ENCODE assay signal across 1 fruit fly cellular context in genomic region chr3L:19033154-19033811, dm6.
TF ChIP-seq lines count a peak whose summit lies in the region.

No protein-coding gene starts in this region.

TF ChIP-seq in whole organism, embryonic, 481 proteins besides CTCF, POLR2A, EP300 and RAD21 (continued from another document and continues in another):
- TF ChIP-seq CG17385 (GFP tag; optimal IDR thresholded peaks at IDR 0.05; lab: Kevin White, UChicago) (peak; percentile 61), CG18764 (GFP tag; optimal IDR thresholded peaks at IDR 0.05; lab: Kevin White, UChicago) (peak; percentile 45), corto (GFP tag; optimal IDR thresholded peaks at IDR 0.05; lab: Kevin White, UChicago) (peak; percentile 43), CG4328 (GFP tag; optimal IDR thresholded peaks at IDR 0.05; lab: Kevin White, UChicago) (peak; percentile 47), CG4820 (GFP tag; optimal IDR thresholded peaks at IDR 0.05; lab: Kevin White, UChicago) (peak; percentile 70), CG2712 (tag; optimal IDR thresholded peaks at IDR 0.05; lab: Kevin White, UChicago) (peak; percentile 94), CG10543 (GFP tag; optimal IDR thresholded peaks at IDR 0.05; lab: Kevin White, UChicago) (peak; percentile 7), CG13624 (GFP tag; optimal IDR thresholded peaks at IDR 0.05; lab: Kevin White, UChicago) (no peak), ac (GFP tag; optimal IDR thresholded peaks at IDR 0.05; lab: Kevin White, UChicago) (peak; percentile 84), CG15269 (tag; optimal IDR thresholded peaks at IDR 0.05; lab: Kevin White, UChicago) (peak; percentile 43), Xbp1 (GFP tag; optimal IDR thresholded peaks at IDR 0.05; lab: Kevin White, UChicago) (peak; percentile 60), CG17359 (tag; optimal IDR thresholded peaks at IDR 0.05; lab: Kevin White, UChicago) (peak; percentile 76), ara (GFP tag; IDR thresholded peaks at IDR 0.05; lab: Robert Waterston, UW) (peak; percentile 91), HLH3B (GFP tag; IDR thresholded peaks at IDR 0.05; lab: Robert Waterston, UW) (peak; percentile 64; the same call in 1 of the 2 replicates), dpn (GFP tag; optimal IDR thresholded peaks at IDR 0.05; lab: Kevin White, UChicago) (peak in 1 of 2 experiments; percentile 58), Fer3 (tag; optimal IDR thresholded peaks at IDR 0.05; lab: Kevin White, UChicago) (peak; percentile 46), CG9817 (tag; optimal IDR thresholded peaks at IDR 0.05; lab: Kevin White, UChicago) (peak; percentile 6), CG11696 (GFP tag; IDR thresholded peaks at IDR 0.05; lab: Robert Waterston, UW) (peak; percentile 43; the same call in 1 of the 2 replicates), CG17328 (GFP tag; IDR thresholded peaks at IDR 0.05; lab: Robert Waterston, UW) (peak; percentile 87), caup (GFP tag; optimal IDR thresholded peaks at IDR 0.05; lab: Kevin White, UChicago; ENCODE audit: severe bottlenecking) (peak; percentile 24), grau (tag; optimal IDR thresholded peaks at IDR 0.05; lab: Kevin White, UChicago) (peak; percentile 74), CG16815 (GFP tag; optimal IDR thresholded peaks at IDR 0.05; lab: Kevin White, UChicago) (peak; percentile 72), ttk (GFP tag; IDR thresholded peaks at IDR 0.05; lab: Robert Waterston, UW) (peak; percentile 59; the same call in 1 of the 2 replicates), trem (tag; optimal IDR thresholded peaks at IDR 0.05; lab: Kevin White, UChicago) (peak; percentile 92), dmrt99B (tag; optimal IDR thresholded peaks at IDR 0.05; lab: Kevin White, UChicago) (peak; percentile 72), Tbp (GFP tag; optimal IDR thresholded peaks at IDR 0.05; lab: Kevin White, UChicago) (no peak), CG17186 (GFP tag; optimal IDR thresholded peaks at IDR 0.05; lab: Kevin White, UChicago) (no peak), CG13123 (GFP tag; optimal IDR thresholded peaks at IDR 0.05; lab: Kevin White, UChicago) (peak; percentile 47), CG30431 (GFP tag; optimal IDR thresholded peaks at IDR 0.05; lab: Kevin White, UChicago) (peak; percentile 66), CG34224 (GFP tag; IDR thresholded peaks at IDR 0.05; lab: Robert Waterston, UW; ENCODE audit: partially characterized antibody) (no peak), BtbVII (GFP tag; optimal IDR thresholded peaks at IDR 0.05; lab: Kevin White, UChicago) (peak; percentile 27), tup (GFP tag; optimal IDR thresholded peaks at IDR 0.05; lab: Kevin White, UChicago) (peak; percentile 29), schlank (tag; optimal IDR thresholded peaks at IDR 0.05; lab: Kevin White, UChicago) (no peak), sisA (GFP tag; IDR thresholded peaks at IDR 0.05; lab: Robert Waterston, UW) (peak; percentile 68), nmo (GFP tag; optimal IDR thresholded peaks at IDR 0.05; lab: Kevin White, UChicago) (peak; percentile 84), CG13775 (GFP tag; optimal IDR thresholded peaks at IDR 0.05; lab: Kevin White, UChicago) (peak; percentile 83), wek (GFP tag; optimal IDR thresholded peaks at IDR 0.05; lab: Kevin White, UChicago) (no peak), sens-2 (GFP tag; IDR thresholded peaks at IDR 0.05; lab: Robert Waterston, UW) (peak; percentile 55), CG9437 (GFP tag; optimal IDR thresholded peaks at IDR 0.05; lab: Kevin White, UChicago) (peak; percentile 38), Med (GFP tag; lab: Kevin White, UChicago) (peak; percentile 73), danr (GFP tag; IDR thresholded peaks at IDR 0.05; lab: Robert Waterston, UW) (0 out of 2 replicates have a peak, but pooled peaks have one; percentile 10), Atf6 (GFP tag; IDR thresholded peaks at IDR 0.05; lab: Robert Waterston, UW) (peak; percentile 26; the same call in 1 of the 2 replicates), zfh1 (GFP tag; IDR thresholded peaks at IDR 0.05; lab: Robert Waterston, UW) (peak; percentile 89), CG10654 (GFP tag; optimal IDR thresholded peaks at IDR 0.05; lab: Kevin White, UChicago) (peak; percentile 49), Camta (GFP tag; optimal IDR thresholded peaks at IDR 0.05; lab: Kevin White, UChicago) (no peak), CG2875 (GFP tag; optimal IDR thresholded peaks at IDR 0.05; lab: Kevin White, UChicago) (peak; percentile 69), CG12219 (GFP tag; optimal IDR thresholded peaks at IDR 0.05; lab: Kevin White, UChicago) (peak; percentile 59), CG17912 (GFP tag; optimal IDR thresholded peaks at IDR 0.05; lab: Kevin White, UChicago) (no peak), CG4404 (GFP tag; IDR thresholded peaks at IDR 0.05; lab: Robert Waterston, UW) (peak; percentile 84), dimm (GFP tag; IDR thresholded peaks at IDR 0.05; lab: Robert Waterston, UW) (0 out of 2 replicates have a peak, but pooled peaks have one; percentile 26), CG12236 (GFP tag; optimal IDR thresholded peaks at IDR 0.05; lab: Kevin White, UChicago) (no peak), CG7556 (GFP tag; optimal IDR thresholded peaks at IDR 0.05; lab: Kevin White, UChicago) (peak; percentile 74), CG18011 (GFP tag; optimal IDR thresholded peaks at IDR 0.05; lab: Kevin White, UChicago) (no peak), lola (GFP tag; optimal IDR thresholded peaks at IDR 0.05; lab: Kevin White, UChicago) (peak in 1 of 3 experiments; percentile 91), fd64A (GFP tag; optimal IDR thresholded peaks at IDR 0.05; lab: Kevin White, UChicago) (no peak), kah (GFP tag; optimal IDR thresholded peaks at IDR 0.05; lab: Kevin White, UChicago) (peak; percentile 32), zen (tag; optimal IDR thresholded peaks at IDR 0.05; lab: Kevin White, UChicago) (peak; percentile 90), Drgx (GFP tag; IDR thresholded peaks at IDR 0.05; lab: Robert Waterston, UW) (peak; percentile 41), cwo (GFP tag; optimal IDR thresholded peaks at IDR 0.05; lab: Kevin White, UChicago) (peak; percentile 10), CG10147 (GFP tag; optimal IDR thresholded peaks at IDR 0.05; lab: Kevin White, UChicago) (peak; percentile 3), odd (GFP tag; optimal IDR thresholded peaks at IDR 0.05; lab: Kevin White, UChicago) (peak; percentile 38), CG2129 (GFP tag; IDR thresholded peaks at IDR 0.05; lab: Robert Waterston, UW; ENCODE audit: partially characterized antibody) (no peak), CG12744 (GFP tag; optimal IDR thresholded peaks at IDR 0.05; lab: Kevin White, UChicago) (no peak), CG14667 (GFP tag; IDR thresholded peaks at IDR 0.05; lab: Robert Waterston, UW) (peak; percentile 60; the same call in 1 of the 2 replicates), Ptx1 (GFP tag; IDR thresholded peaks at IDR 0.05; lab: Robert Waterston, UW) (peak; percentile 62), Vsx1 (GFP tag; optimal IDR thresholded peaks at IDR 0.05; lab: Kevin White, UChicago) (peak; percentile 26), CG8290 (GFP tag; optimal IDR thresholded peaks at IDR 0.05; lab: Kevin White, UChicago) (peak; percentile 57), CG8290 (tag; optimal IDR thresholded peaks at IDR 0.05; lab: Kevin White, UChicago) (peak in 1 of 2 experiments; percentile 60), sqz (GFP tag; optimal IDR thresholded peaks at IDR 0.05; lab: Kevin White, UChicago) (peak; percentile 69), Jarid2 (GFP tag; optimal IDR thresholded peaks at IDR 0.05; lab: Kevin White, UChicago) (peak; percentile 20), pb (GFP tag; optimal IDR thresholded peaks at IDR 0.05; lab: Kevin White, UChicago) (no peak), her (GFP tag; optimal IDR thresholded peaks at IDR 0.05; lab: Kevin White, UChicago) (no peak), Gug (GFP tag; IDR thresholded peaks at IDR 0.05; lab: Robert Waterston, UW) (peak; percentile 33; the same call in 1 of the 4 replicates), CG11456 (GFP tag; IDR thresholded peaks at IDR 0.05; lab: Robert Waterston, UW) (0 out of 3 replicates have a peak, but pooled peaks have one; percentile 6), hkb (optimal IDR thresholded peaks at IDR 0.05; lab: Kevin White, UChicago) (no peak), hkb (GFP tag; IDR thresholded peaks at IDR 0.05; lab: Robert Waterston, UW) (peak; percentile 73), cg (GFP tag; optimal IDR thresholded peaks at IDR 0.05; lab: Kevin White, UChicago) (peak; percentile 40), tgo (GFP tag; IDR thresholded peaks at IDR 0.05; lab: Robert Waterston, UW) (peak; percentile 59; the same call in 1 of the 3 replicates), E2f2 (GFP tag; IDR thresholded peaks at IDR 0.05; lab: Robert Waterston, UW) (peak; percentile 53; the same call in 1 of the 2 replicates), ssp (GFP tag; IDR thresholded peaks at IDR 0.05; lab: Robert Waterston, UW) (peak; percentile 52), ham (GFP tag; IDR thresholded peaks at IDR 0.05; lab: Robert Waterston, UW) (no peak), CG6272 (GFP tag; IDR thresholded peaks at IDR 0.05; lab: Robert Waterston, UW) (peak; percentile 40; the same call in 1 of the 2 replicates), Max (GFP tag; optimal IDR thresholded peaks at IDR 0.05; lab: Kevin White, UChicago) (peak; percentile 54), D19A (tag; optimal IDR thresholded peaks at IDR 0.05; lab: Kevin White, UChicago) (peak; percentile 83), CG7372 (GFP tag; IDR thresholded peaks at IDR 0.05; lab: Robert Waterston, UW) (peak; percentile 55), tio (GFP tag; optimal IDR thresholded peaks at IDR 0.05; lab: Kevin White, UChicago) (peak; percentile 27), CG5180 (GFP tag; optimal IDR thresholded peaks at IDR 0.05; lab: Kevin White, UChicago) (no peak), dysf (GFP tag; IDR thresholded peaks at IDR 0.05; lab: Robert Waterston, UW) (peak; percentile 51; the same call in 1 of the 3 replicates), CG4707 (GFP tag; optimal IDR thresholded peaks at IDR 0.05; lab: Kevin White, UChicago) (peak; percentile 37), kay (GFP tag; optimal IDR thresholded peaks at IDR 0.05; lab: Kevin White, UChicago) (peak; percentile 46), gcm (GFP tag; optimal IDR thresholded peaks at IDR 0.05; lab: Kevin White, UChicago) (peak; percentile 75), CG3838 (GFP tag; optimal IDR thresholded peaks at IDR 0.05; lab: Kevin White, UChicago) (no peak), Sox102F (GFP tag; optimal IDR thresholded peaks at IDR 0.05; lab: Kevin White, UChicago) (peak; percentile 76), slbo (GFP tag; IDR thresholded peaks at IDR 0.05; lab: Robert Waterston, UW) (no peak), CG17802 (tag; optimal IDR thresholded peaks at IDR 0.05; lab: Kevin White, UChicago) (peak; percentile 37), CG30020 (tag; optimal IDR thresholded peaks at IDR 0.05; lab: Kevin White, UChicago) (peak; percentile 37), CG18619 (GFP tag; optimal IDR thresholded peaks at IDR 0.05; lab: Kevin White, UChicago) (peak; percentile 51), Mad (GFP tag; optimal IDR thresholded peaks at IDR 0.05; lab: Kevin White, UChicago) (peak; percentile 18), cato (GFP tag; optimal IDR thresholded peaks at IDR 0.05; lab: Kevin White, UChicago; ENCODE audit: borderline replicate concordance) (peak; percentile 24), lbe (GFP tag; optimal IDR thresholded peaks at IDR 0.05; lab: Kevin White, UChicago) (peak; percentile 53), Neu2 (GFP tag; optimal IDR thresholded peaks at IDR 0.05; lab: Kevin White, UChicago; ENCODE audit: borderline replicate concordance) (no peak), Rx (GFP tag; IDR thresholded peaks at IDR 0.05; lab: Robert Waterston, UW) (0 out of 2 replicates have a peak, but pooled peaks have one; percentile 43), CG7357 (GFP tag; IDR thresholded peaks at IDR 0.05; lab: Robert Waterston, UW) (peak; percentile 44; the same call in 1 of the 3 replicates), ken (GFP tag; IDR thresholded peaks at IDR 0.05; lab: Robert Waterston, UW) (peak; percentile 58; the same call in 1 of the 3 replicates), Blimp-1 (GFP tag; optimal IDR thresholded peaks at IDR 0.05; lab: Kevin White, UChicago) (peak; percentile 81), CG32767 (GFP tag; IDR thresholded peaks at IDR 0.05; lab: Robert Waterston, UW) (peak; percentile 51), CG3407 (GFP tag; optimal IDR thresholded peaks at IDR 0.05; lab: Kevin White, UChicago) (peak; percentile 57), sim (GFP tag; IDR thresholded peaks at IDR 0.05; lab: Robert Waterston, UW) (peak; percentile 74), CG10267 (tag; optimal IDR thresholded peaks at IDR 0.05; lab: Kevin White, UChicago) (peak; percentile 82), jing (GFP tag; optimal IDR thresholded peaks at IDR 0.05; lab: Kevin White, UChicago) (peak; percentile 36), tin (GFP tag; optimal IDR thresholded peaks at IDR 0.05; lab: Kevin White, UChicago) (peak; percentile 69), CG9215 (GFP tag; IDR thresholded peaks at IDR 0.05; lab: Robert Waterston, UW) (0 out of 2 replicates have a peak, but pooled peaks have one; percentile 20), CG10979 (tag; optimal IDR thresholded peaks at IDR 0.05; lab: Kevin White, UChicago) (peak; percentile 92), Ssrp (tag; optimal IDR thresholded peaks at IDR 0.05; lab: Kevin White, UChicago) (peak; percentile 81), wor (GFP tag; IDR thresholded peaks at IDR 0.05; lab: Robert Waterston, UW) (peak; percentile 37; the same call in 1 of the 2 replicates), CG17829 (tag; optimal IDR thresholded peaks at IDR 0.05; lab: Kevin White, UChicago) (peak; percentile 93), CG11723 (GFP tag; optimal IDR thresholded peaks at IDR 0.05; lab: Kevin White, UChicago) (peak; percentile 49), CoRest (tag; optimal IDR thresholded peaks at IDR 0.05; lab: Kevin White, UChicago) (peak; percentile 82), CG6765 (GFP tag; optimal IDR thresholded peaks at IDR 0.05; lab: Kevin White, UChicago) (no peak), so (GFP tag; IDR thresholded peaks at IDR 0.05; lab: Robert Waterston, UW) (peak; percentile 15; the same call in 1 of the 3 replicates), CG3847 (GFP tag; IDR thresholded peaks at IDR 0.05; lab: Robert Waterston, UW) (0 out of 2 replicates have a peak, but pooled peaks have one; percentile 39), pum (GFP tag; optimal IDR thresholded peaks at IDR 0.05; lab: Kevin White, UChicago) (peak; percentile 7), ci (GFP tag; IDR thresholded peaks at IDR 0.05; lab: Robert Waterston, UW) (peak; percentile 81), NfI (GFP tag; optimal IDR thresholded peaks at IDR 0.05; lab: Kevin White, UChicago) (peak; percentile 14), CG1602 (GFP tag; optimal IDR thresholded peaks at IDR 0.05; lab: Kevin White, UChicago) (peak; percentile 66), CHES-1-like (GFP tag; optimal IDR thresholded peaks at IDR 0.05; lab: Kevin White, UChicago) (no peak), HHEX (GFP tag; optimal IDR thresholded peaks at IDR 0.05; lab: Kevin White, UChicago) (peak; percentile 62), PHDP (tag; optimal IDR thresholded peaks at IDR 0.05; lab: Kevin White, UChicago) (peak; percentile 70)
